Fruit fly (Drosophila melanogaster): ENCODE measurements around the gene CG3868.

DNA sequence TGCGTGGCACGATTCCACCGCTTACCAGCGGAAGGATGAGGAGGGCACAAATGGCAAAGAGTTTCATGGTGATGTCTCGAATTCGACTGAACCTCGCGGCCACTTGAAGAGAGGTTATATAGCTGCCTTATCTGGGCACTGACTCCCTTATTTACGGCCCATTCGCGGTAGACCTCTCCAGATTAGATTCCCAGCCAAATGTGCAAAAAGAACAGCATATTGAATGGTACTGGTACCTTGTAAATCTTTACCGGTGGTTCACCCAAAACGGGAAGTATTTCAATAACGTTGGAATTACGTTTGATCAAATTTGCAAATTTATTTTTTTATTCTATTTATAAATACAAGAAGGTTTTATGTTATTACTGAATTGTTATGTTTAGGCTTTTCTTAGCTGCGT is at the start of gene CG3868:
- TF ChIP-seq rn (GFP tag; IDR thresholded peaks at IDR 0.05) (no peak), CG12605 (GFP tag; IDR thresholded peaks at IDR 0.05) (no peak), CG17806 (tag; optimal IDR thresholded peaks at IDR 0.05) (no peak), D1 (tag; optimal IDR thresholded peaks at IDR 0.05) (no peak), gl (tag; optimal IDR thresholded peaks at IDR 0.05) (no peak)
